Worm (Caenorhabditis elegans): ENCODE results near the gene Y57G11C.1131.

DNA sequence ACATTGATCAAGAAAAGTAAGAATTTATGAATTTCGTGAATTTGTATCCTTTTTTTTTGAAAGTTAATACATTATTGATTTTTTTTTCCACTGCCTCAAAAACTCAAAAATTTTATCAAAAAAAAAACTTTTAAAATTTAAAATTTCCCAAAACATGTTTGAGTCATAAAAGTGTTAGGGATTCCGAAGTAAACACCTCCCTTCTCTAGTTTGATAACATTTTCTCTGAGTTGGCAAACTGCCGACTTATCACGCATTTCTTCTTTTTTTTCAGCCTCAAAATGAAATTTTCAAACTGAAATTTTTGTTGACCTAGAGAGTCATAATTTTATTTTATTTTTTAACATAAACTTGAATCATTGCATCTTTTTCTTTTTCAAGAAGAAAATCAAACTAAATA is 41.9 kb upstream of the Y57G11C.1131 start:
- no peak for TF ChIP-seq fos-1 (tag; optimal IDR thresholded peaks at IDR 0.05)
- no peak for TF ChIP-seq eor-1 (tag; optimal IDR thresholded peaks at IDR 0.05)
- no peak for TF ChIP-seq nhr-12 (tag; optimal IDR thresholded peaks at IDR 0.05)
